Worm (Caenorhabditis elegans) whole organism, L1 larva: ENCODE results near the gene acs-5.

ENCODE experiments used
- aly-2 ChIP-seq: fragments of 150-350 bp; optimal IDR thresholded peaks from 2 replicates; lab custom pipeline; 2014; ENCODE audit warnings: missing biosample characterization, missing genetic modification characterization
- lin-39 ChIP-seq: fragments of 150-350 bp; optimal IDR thresholded peaks from 2 replicates; lab custom pipeline; 2014; ENCODE audit warnings: missing biosample characterization, missing genetic modification reagents, missing genetic modification characterization
- lsy-2 ChIP-seq, 2 experiments: fragments of 150-350 bp; optimal IDR thresholded peaks; 2 replicates each; lab custom pipeline; 2014; ENCODE audit warnings: missing biosample characterization in 2 of 2, missing genetic modification characterization in 2 of 2
- mep-1 ChIP-seq: fragments of 150-350 bp; optimal IDR thresholded peaks from 2 replicates; lab custom pipeline; 2014; ENCODE audit warnings: missing biosample characterization, missing genetic modification characterization
- pqm-1 ChIP-seq: sonication (generic microtip); optimal IDR thresholded peaks from 3 replicates; lab custom pipeline; 2017; ENCODE audit warnings: missing biosample characterization, missing genetic modification characterization

DNA sequence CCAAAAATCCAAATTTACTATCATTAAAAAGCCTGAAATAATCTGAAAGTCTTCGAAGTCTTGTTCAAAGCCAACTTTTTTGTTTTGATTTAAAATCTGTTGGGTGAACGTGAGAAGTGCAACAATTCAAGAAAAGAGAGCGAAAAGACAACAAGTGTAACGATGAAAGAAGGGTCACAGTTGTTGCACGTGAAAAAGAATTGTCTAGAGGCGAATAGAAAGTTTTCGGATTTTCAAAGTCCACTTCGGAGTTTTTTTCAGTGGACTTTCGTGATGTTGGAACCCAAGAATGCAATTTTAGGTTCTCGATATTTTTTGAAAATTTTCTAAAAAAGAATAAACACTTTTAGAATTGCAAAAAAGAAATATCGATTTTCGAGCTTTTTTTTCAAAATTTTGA lies 6.6 kb upstream of the acs-5 start:
- TF ChIP-seq lin-39 (tag; lab: Kevin White, UChicago) = no peak
- TF ChIP-seq lsy-2 (tag; optimal IDR thresholded peaks at IDR 0.05; lab: Kevin White, UChicago) = no peak
- TF ChIP-seq aly-2 (tag; lab: Kevin White, UChicago) = no peak
- TF ChIP-seq pqm-1 (tag; lab: Kevin White, UChicago) = no peak
- no peak for TF ChIP-seq mep-1 (tag; lab: Kevin White, UChicago)
